Fruit fly (Drosophila melanogaster) whole organism, embryonic: ENCODE results near the gene Xe7.

ENCODE experiments used
- Asciz ChIP-seq: fragments of 200-800 bp; sonication (Bioruptor generic); optimal IDR thresholded peaks from 2 replicates; lab custom pipeline; 2017; ENCODE audit warnings: missing biosample characterization, mild to moderate bottlenecking, missing genetic modification characterization, missing genetic modification reagents
- BEAF-32 ChIP-seq: fragments of 200-800 bp; sonication (Bioruptor generic); optimal IDR thresholded peaks from 3 replicates; lab custom pipeline; 2017; ENCODE audit warnings: missing biosample characterization, missing genetic modification characterization, mild to moderate bottlenecking, moderate library complexity, missing genetic modification reagents
- Bgb ChIP-seq: fragments of 200-800 bp; sonication (Bioruptor generic); IDR thresholded peaks from 2 replicates; pipeline ENCODE4 v1.3.6; 2022; ENCODE audit warnings: missing biosample characterization, missing genetic modification characterization; ENCODE audit not compliant: partially characterized antibody
- CG12219 ChIP-seq: fragments of 200-800 bp; sonication (Bioruptor generic); optimal IDR thresholded peaks from 3 replicates; lab custom pipeline; 2018; ENCODE audit warnings: missing biosample characterization, mild to moderate bottlenecking, missing genetic modification characterization
- CG13287 ChIP-seq: fragments of 200-800 bp; sonication (Bioruptor generic); IDR thresholded peaks from 2 replicates; pipeline ENCODE4 v1.3.6; 2022; ENCODE audit warnings: missing biosample characterization, missing genetic modification characterization; ENCODE audit not compliant: partially characterized antibody
- CG15514 ChIP-seq: fragments of 200-800 bp; sonication (Bioruptor generic); optimal IDR thresholded peaks from 3 replicates; lab custom pipeline; 2017; ENCODE audit warnings: missing biosample characterization, missing genetic modification characterization, mild to moderate bottlenecking, moderate library complexity, missing genetic modification reagents
- CG16813 ChIP-seq: fragments of 200-800 bp; sonication (Bioruptor generic); IDR thresholded peaks from 3 replicates; pipeline ENCODE4 v1.3.6; 2022; ENCODE audit warnings: missing biosample characterization, missing genetic modification characterization; ENCODE audit not compliant: partially characterized antibody
- CG2116 ChIP-seq: fragments of 200-800 bp; sonication (Bioruptor generic); optimal IDR thresholded peaks from 3 replicates; lab custom pipeline; 2018; ENCODE audit warnings: missing biosample characterization, mild to moderate bottlenecking, missing genetic modification characterization
- CG2712 ChIP-seq: fragments of 200-800 bp; optimal IDR thresholded peaks from 3 replicates; lab custom pipeline; 2019; ENCODE audit warnings: missing biosample characterization, mild to moderate bottlenecking, missing genetic modification characterization, moderate library complexity
- CG2889 ChIP-seq: fragments of 200-800 bp; sonication (Bioruptor generic); IDR thresholded peaks from 3 replicates; pipeline ENCODE4 v1.3.6; 2022; ENCODE audit warnings: missing biosample characterization, missing genetic modification characterization
- CG34376 ChIP-seq: fragments of 200-800 bp; sonication (Bioruptor generic); optimal IDR thresholded peaks from 2 replicates; lab custom pipeline; 2018; ENCODE audit warnings: missing biosample characterization, mild to moderate bottlenecking, missing genetic modification characterization
- CG3838 ChIP-seq: fragments of 200-800 bp; sonication (Bioruptor generic); optimal IDR thresholded peaks from 3 replicates; lab custom pipeline; 2016; ENCODE audit warnings: missing biosample characterization, missing genetic modification characterization
- CG3995 ChIP-seq: fragments of 200-800 bp; sonication (Bioruptor generic); optimal IDR thresholded peaks from 3 replicates; lab custom pipeline; 2016; ENCODE audit warnings: missing biosample characterization, missing genetic modification characterization
- CG7372 ChIP-seq: fragments of 200-800 bp; sonication (Bioruptor generic); IDR thresholded peaks from 2 replicates; pipeline ENCODE4 v1.3.6; 2022; ENCODE audit warnings: missing biosample characterization, missing genetic modification characterization
- CG7745 ChIP-seq: fragments of 200-800 bp; sonication (Bioruptor generic); optimal IDR thresholded peaks from 2 replicates; lab custom pipeline; 2018; ENCODE audit warnings: missing biosample characterization, mild to moderate bottlenecking, missing genetic modification characterization, moderate library complexity
- CG9727 ChIP-seq: fragments of 200-800 bp; sonication (Bioruptor generic); optimal IDR thresholded peaks from 3 replicates; lab custom pipeline; 2017; ENCODE audit warnings: missing biosample characterization, mild to moderate bottlenecking, missing genetic modification characterization
- Dll ChIP-seq: fragments of 200-800 bp; sonication (Bioruptor generic); IDR thresholded peaks from 4 replicates; pipeline ENCODE4 v1.3.6; 2022; ENCODE audit warnings: missing biosample characterization, missing genetic modification characterization; ENCODE audit not compliant: partially characterized antibody
- Dref ChIP-seq: fragments of 200-800 bp; sonication (Bioruptor generic); IDR thresholded peaks from 2 replicates; pipeline ENCODE4 v1.3.6; 2022; ENCODE audit warnings: missing biosample characterization, missing genetic modification characterization
- ERR ChIP-seq: fragments of 200-800 bp; sonication (Bioruptor generic); optimal IDR thresholded peaks from 2 replicates; lab custom pipeline; 2016; ENCODE audit warnings: missing biosample characterization, missing genetic modification characterization
- Ets65A ChIP-seq: fragments of 200-800 bp; sonication (Bioruptor generic); peaks from one replicate; lab custom pipeline; 2016; ENCODE audit warnings: missing biosample characterization, missing genetic modification characterization
- HLH54F ChIP-seq: fragments of 200-800 bp; sonication (Bioruptor generic); optimal IDR thresholded peaks from 3 replicates; lab custom pipeline; 2016; ENCODE audit warnings: missing biosample characterization, missing genetic modification characterization
- HmgZ ChIP-seq: fragments of 200-800 bp; sonication (Bioruptor generic); optimal IDR thresholded peaks from 2 replicates; lab custom pipeline; 2018; ENCODE audit warnings: missing biosample characterization, mild to moderate bottlenecking, missing genetic modification characterization
- MBD-R2 ChIP-seq: fragments of 200-800 bp; sonication (Bioruptor generic); IDR thresholded peaks from 2 replicates; pipeline ENCODE4 v1.3.6; 2022; ENCODE audit warnings: missing biosample characterization, missing genetic modification characterization
- MESR4 ChIP-seq: fragments of 200-800 bp; sonication (Bioruptor generic); optimal IDR thresholded peaks from 2 replicates; lab custom pipeline; 2018; ENCODE audit warnings: missing biosample characterization, mild to moderate bottlenecking, missing genetic modification characterization, moderate library complexity
- Nf-YA ChIP-seq: fragments of 200-800 bp; sonication (Bioruptor generic); IDR thresholded peaks from 2 replicates; pipeline ENCODE4 v1.3.6; 2022; ENCODE audit warnings: missing biosample characterization, missing genetic modification characterization
- Ptx1 ChIP-seq: fragments of 200-800 bp; sonication (Bioruptor generic); IDR thresholded peaks from 2 replicates; pipeline ENCODE4 v1.3.6; 2022; ENCODE audit warnings: missing biosample characterization, missing genetic modification characterization
- Scr ChIP-seq: fragments of 200-800 bp; sonication (Bioruptor generic); IDR thresholded peaks from 2 replicates; pipeline ENCODE4 v1.3.6; 2022; ENCODE audit warnings: missing biosample characterization, missing genetic modification characterization; ENCODE audit not compliant: partially characterized antibody
- Sry-δ ChIP-seq: fragments of 200-800 bp; sonication (Bioruptor generic); optimal IDR thresholded peaks from 2 replicates; lab custom pipeline; 2016; ENCODE audit warnings: missing biosample characterization, missing genetic modification characterization
- TFAM ChIP-seq: fragments of 200-800 bp; sonication (Bioruptor generic); optimal IDR thresholded peaks from 2 replicates; lab custom pipeline; 2017; ENCODE audit warnings: missing biosample characterization, missing genetic modification characterization, inconsistent platforms
- Taf1 ChIP-seq: fragments of 200-800 bp; sonication (Bioruptor generic); IDR thresholded peaks from 2 replicates; pipeline ENCODE4 v1.3.6; 2022; ENCODE audit warnings: missing biosample characterization, missing genetic modification characterization
- amos ChIP-seq: fragments of 200-800 bp; sonication (Bioruptor generic); IDR thresholded peaks from 2 replicates; pipeline ENCODE4 v1.3.6; 2022; ENCODE audit warnings: missing biosample characterization, missing genetic modification characterization; ENCODE audit not compliant: partially characterized antibody
- corto ChIP-seq: fragments of 200-800 bp; sonication (Bioruptor generic); optimal IDR thresholded peaks from 2 replicates; lab custom pipeline; 2016; ENCODE audit warnings: missing biosample characterization, mild to moderate bottlenecking, missing genetic modification characterization, moderate library complexity
- croc ChIP-seq: fragments of 200-800 bp; sonication (Bioruptor generic); conservative IDR thresholded peaks from 3 replicates; pipeline ENCODE4 v1.3.6; 2022; ENCODE audit warnings: missing biosample characterization, missing genetic modification characterization
- ewg ChIP-seq: fragments of 200-800 bp; sonication (Bioruptor generic); optimal IDR thresholded peaks from 3 replicates; lab custom pipeline; 2017; ENCODE audit warnings: mild to moderate bottlenecking, missing biosample characterization, missing genetic modification reagents, missing genetic modification characterization
- exex ChIP-seq: fragments of 200-800 bp; sonication (Bioruptor generic); optimal IDR thresholded peaks from 4 replicates; lab custom pipeline; 2018; ENCODE audit warnings: missing biosample characterization, mild to moderate bottlenecking, missing genetic modification characterization, moderate library complexity
- fru ChIP-seq: fragments of >200 bp; optimal IDR thresholded peaks from 2 replicates; lab custom pipeline; 2017
- ftz-f1 ChIP-seq: fragments of 200-800 bp; sonication (Bioruptor generic); optimal IDR thresholded peaks from 2 replicates; lab custom pipeline; 2016; ENCODE audit warnings: missing biosample characterization, missing genetic modification characterization
- inv ChIP-seq: fragments of 200-800 bp; sonication (Bioruptor generic); IDR thresholded peaks from 2 replicates; pipeline ENCODE4 v1.3.6; 2022; ENCODE audit warnings: missing biosample characterization, missing genetic modification characterization; ENCODE audit not compliant: partially characterized antibody
- mirr ChIP-seq: fragments of 200-800 bp; sonication (Bioruptor generic); optimal IDR thresholded peaks from 3 replicates; lab custom pipeline; 2018; ENCODE audit warnings: missing biosample characterization, mild to moderate bottlenecking, missing genetic modification characterization
- pzg ChIP-seq: fragments of 200-800 bp; sonication (Bioruptor generic); optimal IDR thresholded peaks from 3 replicates; lab custom pipeline; 2018; ENCODE audit warnings: missing biosample characterization, mild to moderate bottlenecking, missing genetic modification characterization, moderate library complexity
- sug ChIP-seq: fragments of 200-800 bp; optimal IDR thresholded peaks from 2 replicates; lab custom pipeline; 2019; ENCODE audit warnings: missing biosample characterization, mild to moderate bottlenecking, missing genetic modification characterization, moderate library complexity
- tll ChIP-seq, 2 experiments: fragments of 200-800 bp in 1 of 2; fragments of >200 bp in 1 of 2; sonication (Bioruptor generic) in 1 of 2; optimal IDR thresholded peaks; 2 replicates each; lab custom pipeline; 2017 to 2019; ENCODE audit warnings: missing biosample characterization in 2 of 2, missing genetic modification characterization in 2 of 2, mild to moderate bottlenecking in 1 of 2, moderate library complexity in 1 of 2
- vnd ChIP-seq: fragments of 200-800 bp; sonication (Bioruptor generic); IDR thresholded peaks from 3 replicates; pipeline ENCODE4 v1.3.6; 2022; ENCODE audit warnings: missing biosample characterization, missing genetic modification characterization; ENCODE audit not compliant: partially characterized antibody
- zfh1 ChIP-seq: fragments of 200-800 bp; sonication (Bioruptor generic); IDR thresholded peaks from 3 replicates; pipeline ENCODE4 v1.3.6; 2022; ENCODE audit warnings: missing biosample characterization, missing genetic modification characterization

The Xe7 gene

dm6 chr3R:5635524-5635923 is 33.6 kb downstream of the Xe7 start, which contains the start of gene CG31546:
Gene CG31546 (minus strand): TSS chr3R:5635624.
- no peak for TF ChIP-seq ewg
- TF ChIP-seq fru (lab: Kevin White, UChicago), result no peak
- no peak for TF ChIP-seq CG2712 (tag; lab: Kevin White, UChicago)
- no peak for TF ChIP-seq ERR (GFP tag; lab: Kevin White, UChicago)
- no peak for TF ChIP-seq mirr
- TF ChIP-seq Nf-YA (GFP tag; lab: Robert Waterston, UW), result no peak
- TF ChIP-seq CG7745, result no peak
- no peak for TF ChIP-seq CG2889 (GFP tag; lab: Robert Waterston, UW)
- no peak for TF ChIP-seq vnd (GFP tag; lab: Robert Waterston, UW)
- TF ChIP-seq, all 482 proteins: peak for 0

dm6 chr3R:5633437-5633836 is 35.7 kb downstream of the Xe7 start, which contains the start of gene CG12171:
Gene CG12171 (plus strand): TSS chr3R:5633627.
- TF ChIP-seq corto (no peak), Ets65A (GFP tag; lab: Kevin White, UChicago) (peak; percentile 41), exex (tag; lab: Kevin White, UChicago) (peak; percentile 88), zfh1 (GFP tag; lab: Robert Waterston, UW) (no peak), ftz-f1 (GFP tag; lab: Kevin White, UChicago) (peak; percentile 83), HmgZ (tag; lab: Kevin White, UChicago) (peak; percentile 13), Sry-δ (GFP tag; lab: Kevin White, UChicago) (peak; percentile 24), ERR (GFP tag; lab: Kevin White, UChicago) (peak; percentile 40), Taf1 (GFP tag; lab: Robert Waterston, UW) (no peak), croc (no peak), HLH54F (GFP tag; lab: Kevin White, UChicago) (no peak), CG9727 (GFP tag; lab: Kevin White, UChicago) (no peak), Bgb (GFP tag; lab: Robert Waterston, UW) (peak; percentile 42; the same call in 1 of the 2 replicates), CG7372 (GFP tag; lab: Robert Waterston, UW) (no peak), Scr (peak; percentile 43), CG3995 (GFP tag; lab: Kevin White, UChicago) (peak; percentile 45), BEAF-32 (GFP tag; lab: Kevin White, UChicago) (peak; percentile 52), pzg (GFP tag; lab: Kevin White, UChicago) (peak; percentile 31), amos (peak; percentile 52), MESR4 (GFP tag; lab: Kevin White, UChicago) (peak; percentile 54), tll (GFP tag; optimal IDR thresholded peaks at IDR 0.05; lab: Kevin White, UChicago) (peak in 1 of 2 experiments; percentile 23), sug (tag; lab: Kevin White, UChicago) (peak; percentile 16), CG16813 (GFP tag; lab: Robert Waterston, UW) (peak; percentile 39; the same call in 1 of the 3 replicates), CG15514 (GFP tag; lab: Kevin White, UChicago) (peak; percentile 76), MBD-R2 (GFP tag; lab: Robert Waterston, UW) (peak; percentile 52; the same call in 1 of the 2 replicates), vnd (GFP tag; lab: Robert Waterston, UW) (peak; percentile 49; the same call in 1 of the 3 replicates), CG13287 (GFP tag; lab: Robert Waterston, UW) (peak; percentile 14; the same call in 1 of the 2 replicates), CG12219 (GFP tag; lab: Kevin White, UChicago) (no peak), Ptx1 (GFP tag; lab: Robert Waterston, UW) (no peak), CG2889 (GFP tag; lab: Robert Waterston, UW) (no peak), inv (GFP tag; lab: Robert Waterston, UW) (0 out of 2 replicates have a peak, but pooled peaks have one; percentile 18), CG3838 (no peak), CG2116 (GFP tag; lab: Kevin White, UChicago) (peak; percentile 96), TFAM (GFP tag; lab: Kevin White, UChicago) (no peak), Dll (peak; percentile 36; the same call in 1 of the 4 replicates), CG34376 (GFP tag; lab: Kevin White, UChicago) (peak; percentile 57), Dref (GFP tag; lab: Robert Waterston, UW) (peak; percentile 60), mirr (peak; percentile 65), Asciz (GFP tag; lab: Kevin White, UChicago) (no peak)
